Worm (Caenorhabditis elegans): ENCODE data around the gene cnnm-3.

cnnm-3 gene

DNA sequence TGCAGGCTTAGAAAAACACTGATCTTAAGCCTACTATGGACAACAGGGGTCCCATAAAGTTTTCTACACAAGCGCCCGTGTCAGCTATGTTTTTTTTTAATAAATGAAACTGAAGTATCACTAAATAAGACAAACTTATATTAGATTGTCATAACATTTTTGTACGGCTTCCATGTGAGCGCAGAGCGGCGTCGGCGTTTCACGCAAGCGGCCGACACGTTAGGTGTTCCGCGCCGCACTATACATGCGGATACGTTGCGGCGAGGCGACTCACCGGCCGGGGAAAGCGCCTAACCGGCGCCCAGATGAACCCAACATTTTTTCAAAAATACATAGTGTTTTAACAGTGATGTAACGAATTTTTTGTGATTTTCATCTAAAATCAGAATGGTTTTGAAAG is 12.0 kb upstream of the cnnm-3 start:
- TF ChIP-seq hlh-6 (tag; optimal IDR thresholded peaks at IDR 0.05) = no peak
- TF ChIP-seq mec-3 (tag; optimal IDR thresholded peaks at IDR 0.05; ENCODE audit: borderline replicate concordance) = no peak
- no peak for TF ChIP-seq lin-11 (tag; optimal IDR thresholded peaks at IDR 0.05)

DNA sequence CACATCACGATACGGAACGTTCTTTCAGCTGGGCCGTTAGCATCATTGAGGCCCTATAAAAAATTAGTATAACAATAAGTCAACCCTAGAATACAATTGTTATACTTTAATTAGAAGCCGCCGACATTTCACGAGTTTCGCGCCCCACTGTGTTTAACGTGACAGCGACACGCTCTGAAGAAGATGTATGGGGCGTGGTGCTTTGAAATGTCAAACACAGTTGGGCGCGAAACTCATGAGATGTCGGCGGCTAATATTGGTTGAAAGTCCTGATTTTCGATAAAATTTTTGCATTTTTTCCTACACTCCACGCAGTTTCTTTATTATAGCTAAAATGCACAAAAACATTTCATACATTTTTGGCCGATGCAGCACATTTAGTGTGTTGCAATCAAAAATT is 10.5 kb upstream of the cnnm-3 start:
- TF ChIP-seq ceh-19 (GFP tag; optimal IDR thresholded peaks at IDR 0.05) (no peak), hlh-6 (tag; optimal IDR thresholded peaks at IDR 0.05) (no peak), ceh-6 (GFP tag; optimal IDR thresholded peaks at IDR 0.05) (no peak), zip-5 (tag; optimal IDR thresholded peaks at IDR 0.05) (no peak), ttx-3 (tag; optimal IDR thresholded peaks at IDR 0.05) (no peak), sdc-2 (tag; optimal IDR thresholded peaks at IDR 0.05) (no peak), npax-4 (tag; optimal IDR thresholded peaks at IDR 0.05) (no peak), T23F11.4 (GFP tag; optimal IDR thresholded peaks at IDR 0.05) (no peak)

DNA sequence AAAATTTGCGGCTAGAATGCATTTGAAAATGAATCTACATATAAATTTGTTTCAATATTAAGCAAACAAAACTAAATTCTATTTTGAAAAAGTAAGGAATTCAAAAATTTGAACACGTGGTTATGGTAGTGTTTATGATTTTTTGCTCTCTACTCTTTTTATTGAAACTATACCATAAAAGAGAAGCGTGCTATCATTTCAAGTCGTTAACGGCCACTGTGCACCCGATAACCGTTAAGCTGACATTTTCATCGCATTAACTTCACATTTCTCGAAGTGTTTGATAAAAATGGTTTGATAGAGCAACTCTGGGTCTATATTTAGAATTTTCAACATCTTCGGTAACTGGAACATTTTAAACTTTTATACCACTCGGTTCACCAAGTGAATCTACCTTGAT is 9.2 kb upstream of the cnnm-3 start, which contains the start of gene twk-26:
twk-26 (minus strand) TSS at position 23 of the 400 bp plus-strand sequence.
- TF ChIP-seq eyg-1 (tag; optimal IDR thresholded peaks at IDR 0.05) = no peak
- TF ChIP-seq ceh-48 (tag; optimal IDR thresholded peaks at IDR 0.05) = no peak
- TF ChIP-seq madf-2 (tag; optimal IDR thresholded peaks at IDR 0.05) = no peak
- no peak for TF ChIP-seq lin-11 (tag; optimal IDR thresholded peaks at IDR 0.05)
- TF ChIP-seq ceh-30 (tag; optimal IDR thresholded peaks at IDR 0.05) = no peak

DNA sequence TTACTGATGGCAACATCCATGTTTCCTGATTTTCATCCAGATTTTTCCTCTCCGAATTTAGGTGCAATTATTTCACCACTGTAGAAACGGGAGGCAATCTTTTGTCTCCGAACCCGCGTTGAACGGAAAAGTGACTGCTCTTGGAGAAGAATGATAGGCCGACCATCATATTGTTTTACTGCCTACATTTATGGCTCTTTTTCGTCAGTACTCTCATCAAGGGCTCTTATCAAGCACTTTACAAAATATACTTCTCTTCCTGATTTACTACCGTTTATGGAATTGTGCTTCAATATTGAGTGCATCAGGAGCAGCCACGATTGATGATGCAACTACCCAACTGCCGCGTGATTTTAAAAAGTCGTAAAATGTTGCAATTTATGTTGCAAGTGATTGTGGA is 8.7 kb upstream of the cnnm-3 start:
- TF ChIP-seq mec-3 (tag; optimal IDR thresholded peaks at IDR 0.05; ENCODE audit: borderline replicate concordance) (no peak), nhr-232 (tag; optimal IDR thresholded peaks at IDR 0.05) (no peak), sox-2 (GFP tag; IDR thresholded peaks at IDR 0.05) (no peak)

DNA sequence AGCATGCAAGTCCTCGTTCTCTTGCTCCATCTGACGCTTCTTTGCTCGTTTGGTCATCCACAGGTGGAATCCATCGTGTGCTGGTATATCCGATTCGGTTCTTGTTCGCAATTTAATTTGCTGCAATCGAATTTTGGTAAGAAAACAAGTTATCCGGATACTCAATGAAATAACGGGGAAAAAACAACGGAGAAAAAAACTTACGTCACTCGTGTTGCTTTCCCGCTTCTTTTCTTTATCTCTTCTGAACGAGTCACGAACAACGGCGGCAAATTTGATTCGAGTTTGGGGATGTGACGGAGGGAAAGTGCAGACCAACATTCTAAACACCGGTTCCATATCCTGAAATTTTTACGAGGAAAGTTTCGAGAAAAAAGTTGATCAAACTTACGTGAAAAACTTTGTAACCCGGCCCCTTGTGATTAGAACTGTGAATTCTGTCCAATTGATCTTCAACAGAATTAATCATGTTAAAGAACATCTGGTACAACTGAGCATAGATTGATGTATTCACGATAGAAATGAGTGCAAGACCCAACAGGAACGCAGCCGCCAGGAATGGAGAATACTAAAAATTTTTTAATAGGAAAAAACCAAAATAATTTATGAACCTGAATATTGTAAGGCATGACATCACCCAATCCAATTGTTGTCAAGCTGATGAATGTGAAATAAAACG is 5.8 kb upstream of the cnnm-3 start:
- TF ChIP-seq unc-42 (tag; optimal IDR thresholded peaks at IDR 0.05) (peak; percentile 82), madf-2 (tag; optimal IDR thresholded peaks at IDR 0.05) (no peak)

DNA sequence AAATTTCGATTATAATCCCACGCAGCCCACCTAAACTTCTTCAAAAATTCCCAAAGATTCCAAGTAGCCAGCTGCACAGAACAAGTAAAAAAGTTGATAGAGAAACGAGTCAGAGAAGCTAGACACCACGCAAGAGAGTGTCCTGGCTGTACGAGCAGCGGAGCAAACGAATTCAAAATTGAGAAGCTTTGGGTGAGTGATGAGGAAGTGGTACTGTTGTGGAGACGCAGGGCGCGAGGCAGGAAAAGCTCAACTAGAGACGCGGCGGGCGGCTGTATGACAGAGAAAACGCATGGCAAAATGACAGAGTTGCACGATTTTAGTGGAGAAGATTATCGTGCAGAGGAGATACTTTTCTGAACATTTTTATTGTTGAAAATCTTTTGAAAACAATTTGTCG is 3.6 kb upstream of the cnnm-3 start:
- no peak for TF ChIP-seq eyg-1 (tag; optimal IDR thresholded peaks at IDR 0.05)
- peak; percentile 58 for TF ChIP-seq sdc-2 (tag; optimal IDR thresholded peaks at IDR 0.05)
- no peak for TF ChIP-seq ceh-9 (tag; optimal IDR thresholded peaks at IDR 0.05)
- TF ChIP-seq hlh-13 (GFP tag; optimal IDR thresholded peaks at IDR 0.05) = no peak
- no peak for TF ChIP-seq zip-5 (tag; optimal IDR thresholded peaks at IDR 0.05)
- TF ChIP-seq unc-42 (tag; optimal IDR thresholded peaks at IDR 0.05) = peak; percentile 72
- no peak for TF ChIP-seq nhr-11 (tag; optimal IDR thresholded peaks at IDR 0.05)
- no peak for TF ChIP-seq lin-11 (tag; optimal IDR thresholded peaks at IDR 0.05)
- peak; percentile 56 for TF ChIP-seq ceh-18 (tag; optimal IDR thresholded peaks at IDR 0.05)
- no peak for TF ChIP-seq nfya-1 (tag; optimal IDR thresholded peaks at IDR 0.05)
- no peak for TF ChIP-seq fax-1 (tag; optimal IDR thresholded peaks at IDR 0.05)
- no peak for TF ChIP-seq sox-4 (tag; optimal IDR thresholded peaks at IDR 0.05)
- no peak for TF ChIP-seq ceh-6 (GFP tag; optimal IDR thresholded peaks at IDR 0.05)
- TF ChIP-seq dve-1 (tag; optimal IDR thresholded peaks at IDR 0.05) = no peak
- peak; percentile 98 for TF ChIP-seq ceh-31 (tag; optimal IDR thresholded peaks at IDR 0.05)
- peak; percentile 55 for TF ChIP-seq unc-55 (GFP tag; optimal IDR thresholded peaks at IDR 0.05)
- TF ChIP-seq ceh-48 (tag; optimal IDR thresholded peaks at IDR 0.05) = no peak
- no peak for TF ChIP-seq unc-3 (GFP tag; conservative IDR thresholded peaks at IDR 0.05)
- no peak for TF ChIP-seq unc-3 (tag; optimal IDR thresholded peaks at IDR 0.05)
- no peak for TF ChIP-seq hlh-8 (tag; optimal IDR thresholded peaks at IDR 0.05)
- no peak for TF ChIP-seq pax-1 (tag; optimal IDR thresholded peaks at IDR 0.05)

Measured in whole organism, late embryonic.